Fruit fly (Drosophila melanogaster): ENCODE results near the gene CG2182.

dm6 chr3R:5682238-5682637, 22.5 kb upstream of the CG2182 start:
- peak; percentile 72 for TF ChIP-seq CG15336 (GFP tag; IDR thresholded peaks at IDR 0.05)
- TF ChIP-seq CG32006 (GFP tag; optimal IDR thresholded peaks at IDR 0.05): peak; percentile 57
- no peak for TF ChIP-seq CG6276 (GFP tag; optimal IDR thresholded peaks at IDR 0.05)
- TF ChIP-seq CG9139 (GFP tag; optimal IDR thresholded peaks at IDR 0.05): no peak
- TF ChIP-seq fkh (GFP tag; optimal IDR thresholded peaks at IDR 0.05): no peak

Measured in whole organism, prepupa.